Worm (Caenorhabditis elegans) whole organism, midembryonic: ENCODE data around the gene cyp-33B1.

ENCODE experiments used
- cog-1 ChIP-seq: sonication (generic microtip); optimal IDR thresholded peaks from 2 replicates; lab custom pipeline; 2016; ENCODE audit warnings: missing genetic modification characterization, missing compliant biosample characterization
- flt-1 ChIP-seq: fragments of 200-800 bp; sonication (Bioruptor generic); IDR thresholded peaks from 2 replicates; pipeline ENCODE4 v1.3.6; 2022; ENCODE audit warnings: missing genetic modification characterization, missing compliant biosample characterization
- ref-1 ChIP-seq: fragments of 200-800 bp; sonication (Bioruptor generic); conservative IDR thresholded peaks from 2 replicates; pipeline ENCODE4 v1.3.6; 2022; ENCODE audit warnings: missing genetic modification reagents, missing genetic modification characterization, missing compliant biosample characterization

ce11 chrV:9053969-9054368 lies 12.8 kb downstream of the cyp-33B1 start, which contains the start of gene C25E10.8:
- TF ChIP-seq ref-1 (GFP tag; lab: Robert Waterston, UW) (no peak), flt-1 (GFP tag; lab: Robert Waterston, UW) (no peak), cog-1 (tag; lab: Kevin White, UChicago) (no peak)
